Worm (Caenorhabditis elegans): ENCODE measurements around the gene vamp-8.

The vamp-8 gene

DNA sequence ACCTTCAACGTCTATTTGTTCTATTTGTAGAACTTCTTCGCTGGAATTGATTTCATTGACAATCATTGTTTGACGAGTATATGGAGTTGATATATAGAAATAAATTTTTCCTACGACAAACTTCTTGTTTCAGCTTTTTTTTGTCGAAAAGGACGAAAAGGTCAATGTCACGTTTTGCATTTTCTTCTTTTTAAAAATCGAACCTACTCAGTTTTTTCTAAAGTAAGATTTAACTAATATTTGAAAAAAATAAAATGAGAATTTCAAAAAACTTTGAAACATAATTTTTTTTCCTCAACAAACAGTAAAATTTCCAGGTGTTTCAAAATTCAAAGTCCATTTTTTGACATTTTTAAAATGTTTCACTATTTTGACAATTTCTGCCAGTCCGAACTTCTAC, 28.7 kb downstream of the vamp-8 start, which contains the start of gene H08M01.1:
H08M01.1 (minus strand) TSS at position 101 of the 400 bp plus-strand sequence.
- TF ChIP-seq B0310.2 (tag; optimal IDR thresholded peaks at IDR 0.05) (no peak), hmg-4 (GFP tag; optimal IDR thresholded peaks at IDR 0.05) (no peak), ceh-13 (GFP tag; optimal IDR thresholded peaks at IDR 0.05) (no peak), F13C5.2 (tag; optimal IDR thresholded peaks at IDR 0.05) (no peak), tbx-11 (GFP tag; IDR thresholded peaks at IDR 0.05) (no peak), hmbx-1 (tag; optimal IDR thresholded peaks at IDR 0.05) (no peak), pes-1 (GFP tag; IDR thresholded peaks at IDR 0.05) (no peak), tbx-37 (GFP tag; conservative IDR thresholded peaks at IDR 0.05) (no peak), ama-1 (optimal IDR thresholded peaks at IDR 0.05) (no peak), aly-1 (tag; optimal IDR thresholded peaks at IDR 0.05) (no peak)

ce11 chrIV:13834394-13835129, 30.4 kb downstream of the vamp-8 start:
- TF ChIP-seq aly-1 (tag; optimal IDR thresholded peaks at IDR 0.05) (no peak), B0310.2 (tag; optimal IDR thresholded peaks at IDR 0.05) (no peak), pes-1 (GFP tag; IDR thresholded peaks at IDR 0.05) (no peak), scrt-1 (GFP tag; IDR thresholded peaks at IDR 0.05) (no peak), hmbx-1 (tag; optimal IDR thresholded peaks at IDR 0.05) (no peak), ets-7 (tag; optimal IDR thresholded peaks at IDR 0.05) (no peak), F13C5.2 (tag; optimal IDR thresholded peaks at IDR 0.05) (no peak), tra-4 (tag; optimal IDR thresholded peaks at IDR 0.05) (no peak), ceh-13 (GFP tag; optimal IDR thresholded peaks at IDR 0.05) (no peak), tbx-11 (GFP tag; IDR thresholded peaks at IDR 0.05) (no peak), hnd-1 (tag; optimal IDR thresholded peaks at IDR 0.05) (no peak), ama-1 (optimal IDR thresholded peaks at IDR 0.05) (no peak)

ce11 chrIV:13827586-13827985, 37.4 kb downstream of the vamp-8 start, which contains the start of gene rga-5:
Gene rga-5, plus strand, starts transcription at chrIV:13827886.
- TF ChIP-seq F13C5.2 (tag; optimal IDR thresholded peaks at IDR 0.05) (no peak), tra-4 (tag; optimal IDR thresholded peaks at IDR 0.05) (no peak), sea-1 (GFP tag; conservative IDR thresholded peaks at IDR 0.05) (no peak), aly-1 (tag; optimal IDR thresholded peaks at IDR 0.05) (no peak), ceh-13 (GFP tag; optimal IDR thresholded peaks at IDR 0.05) (no peak), tbx-11 (GFP tag; IDR thresholded peaks at IDR 0.05) (no peak), scrt-1 (GFP tag; IDR thresholded peaks at IDR 0.05) (no peak), hnd-1 (tag; optimal IDR thresholded peaks at IDR 0.05) (no peak), ets-7 (tag; optimal IDR thresholded peaks at IDR 0.05) (no peak), ama-1 (optimal IDR thresholded peaks at IDR 0.05) (no peak), ceh-36 (tag; optimal IDR thresholded peaks at IDR 0.05) (no peak)

DNA sequence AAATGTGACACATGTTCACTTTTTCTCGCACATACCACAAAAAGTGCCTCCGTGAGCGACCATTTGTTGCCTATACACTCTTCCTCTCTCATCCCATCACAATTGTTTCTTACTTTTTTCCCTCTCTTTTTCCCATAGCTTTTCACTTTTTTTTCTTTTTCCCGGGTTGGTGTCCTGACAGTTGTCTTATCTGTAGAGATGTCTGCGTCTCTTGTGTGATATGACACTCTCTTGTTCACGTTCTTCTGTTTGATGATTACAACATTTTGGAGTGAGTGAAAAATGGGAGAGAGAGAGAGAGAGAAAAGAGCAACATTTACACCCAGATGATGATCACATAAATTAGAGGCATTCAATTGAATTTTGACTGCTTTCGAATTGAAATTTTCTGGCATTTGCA, 38.6 kb downstream of the vamp-8 start:
- no peak for TF ChIP-seq F13C5.2 (tag; optimal IDR thresholded peaks at IDR 0.05)
- no peak for TF ChIP-seq aly-1 (tag; optimal IDR thresholded peaks at IDR 0.05)
- TF ChIP-seq scrt-1 (GFP tag; IDR thresholded peaks at IDR 0.05): no peak
- no peak for TF ChIP-seq ceh-36 (tag; optimal IDR thresholded peaks at IDR 0.05)
- no peak for TF ChIP-seq hmbx-1 (tag; optimal IDR thresholded peaks at IDR 0.05)
- TF ChIP-seq tra-4 (tag; optimal IDR thresholded peaks at IDR 0.05): no peak
- TF ChIP-seq hnd-1 (tag; optimal IDR thresholded peaks at IDR 0.05): no peak
- TF ChIP-seq tbx-11 (GFP tag; IDR thresholded peaks at IDR 0.05): no peak

DNA sequence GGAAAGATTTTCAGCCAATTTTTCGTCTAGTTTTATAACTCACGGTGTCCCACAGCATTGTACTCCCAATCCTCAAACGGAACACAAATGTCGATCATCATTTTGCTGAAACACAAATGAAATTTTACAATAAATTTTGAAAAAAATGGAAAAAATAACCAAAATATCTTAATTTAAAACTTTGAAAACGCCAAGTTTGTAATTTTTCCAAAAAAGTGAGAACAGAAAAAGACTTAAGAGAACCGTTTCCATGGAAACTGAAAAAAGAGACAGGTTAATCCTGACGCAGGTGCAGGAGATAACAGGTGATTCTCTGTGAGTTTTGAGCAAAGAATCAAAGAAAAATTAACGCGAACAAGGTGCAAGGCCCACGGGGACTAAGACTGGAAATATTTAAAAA, 44.1 kb downstream of the vamp-8 start, which contains the start of gene Y45F10D.15:
Y45F10D.15 (minus strand) TSS at position 101 of the 400 bp plus-strand sequence.
- TF ChIP-seq hmbx-1 (tag; optimal IDR thresholded peaks at IDR 0.05) (no peak), tbx-37 (GFP tag; conservative IDR thresholded peaks at IDR 0.05) (no peak)
